Worm (Caenorhabditis elegans) whole organism, L4 larva: ENCODE measurements around the gene F15D4.5.

Experiments used
- attf-4 ChIP-seq: sonication (generic microtip); optimal IDR thresholded peaks from 3 replicates; lab custom pipeline; 2017; ENCODE audit warnings: missing biosample characterization, missing genetic modification characterization
- fkh-10 ChIP-seq: fragments of 150-350 bp; optimal IDR thresholded peaks from 2 replicates; lab custom pipeline; 2014; ENCODE audit warnings: missing biosample characterization, missing genetic modification reagents, missing genetic modification characterization
- nhr-28 ChIP-seq: fragments of 150-350 bp; optimal IDR thresholded peaks from 2 replicates; lab custom pipeline; 2014; ENCODE audit warnings: missing biosample characterization, missing genetic modification characterization
- nhr-76 ChIP-seq: fragments of 150-350 bp; optimal IDR thresholded peaks from 2 replicates; lab custom pipeline; 2014; ENCODE audit warnings: missing biosample characterization, missing genetic modification characterization
- snpc-4 ChIP-seq: fragments of 150-350 bp; optimal IDR thresholded peaks from 2 replicates; lab custom pipeline; 2014; ENCODE audit warnings: missing biosample characterization, missing genetic modification characterization

ce11 chrII:13230489-13231196, 14.5 kb upstream of the F15D4.5 start:
- no peak for TF ChIP-seq fkh-10 (GFP tag; lab: Kevin White, UChicago)
- no peak for TF ChIP-seq attf-4 (tag; lab: Kevin White, UChicago)
- no peak for TF ChIP-seq snpc-4 (tag; lab: Kevin White, UChicago)
- no peak for TF ChIP-seq nhr-28
- TF ChIP-seq nhr-76: no peak
